Worm (Caenorhabditis elegans) whole organism, midembryonic: ENCODE results near the gene nhr-98.

Source experiments
- T22C8.4 ChIP-seq: fragments of 200-800 bp; sonication (Bioruptor generic); IDR thresholded peaks from 2 replicates; pipeline ENCODE4 v1.3.6; 2022; ENCODE audit warnings: missing genetic modification characterization, missing compliant biosample characterization
- cog-1 ChIP-seq: sonication (generic microtip); optimal IDR thresholded peaks from 2 replicates; lab custom pipeline; 2016; ENCODE audit warnings: missing genetic modification characterization, missing compliant biosample characterization
- flt-1 ChIP-seq: fragments of 200-800 bp; sonication (Bioruptor generic); IDR thresholded peaks from 2 replicates; pipeline ENCODE4 v1.3.6; 2022; ENCODE audit warnings: missing genetic modification characterization, missing compliant biosample characterization
- klf-2 ChIP-seq: fragments of 200-800 bp; sonication (Bioruptor generic); conservative IDR thresholded peaks from 2 replicates; pipeline ENCODE4 v1.3.6; 2022; ENCODE audit warnings: missing genetic modification reagents, missing genetic modification characterization, missing compliant biosample characterization
- med-1 ChIP-seq: sonication (generic microtip); optimal IDR thresholded peaks from 2 replicates; lab custom pipeline; 2017; ENCODE audit warnings: missing genetic modification characterization, mild to moderate bottlenecking, missing compliant biosample characterization, antibody characterized with exemption, missing genetic modification reagents; ENCODE audit not compliant: insufficient read depth
- ref-1 ChIP-seq: fragments of 200-800 bp; sonication (Bioruptor generic); conservative IDR thresholded peaks from 2 replicates; pipeline ENCODE4 v1.3.6; 2022; ENCODE audit warnings: missing genetic modification reagents, missing genetic modification characterization, missing compliant biosample characterization
- tab-1 ChIP-seq: fragments of 200-800 bp; sonication (Bioruptor generic); IDR thresholded peaks from 2 replicates; pipeline ENCODE4 v1.3.6; 2022; ENCODE audit warnings: missing genetic modification characterization, missing compliant biosample characterization
- ztf-23 ChIP-seq: fragments of 200-800 bp; sonication (Bioruptor generic); IDR thresholded peaks from 2 replicates; pipeline ENCODE4 v1.3.6; 2022; ENCODE audit warnings: missing genetic modification reagents, missing genetic modification characterization, missing compliant biosample characterization
- ztf-29 ChIP-seq: fragments of 200-800 bp; sonication (Bioruptor generic); IDR thresholded peaks from 2 replicates; pipeline ENCODE4 v1.3.6; 2022; ENCODE audit warnings: missing genetic modification reagents, missing genetic modification characterization, missing compliant biosample characterization

nhr-98 gene

ce11 chrV:449685-450084 is 4.0 kb upstream of the nhr-98 start, which contains the start of gene M02H5.8:
Gene M02H5.8 (plus strand): TSS chrV:449981.
- TF ChIP-seq tab-1 (GFP tag; lab: Robert Waterston, UW) (no peak), ztf-23 (GFP tag; lab: Robert Waterston, UW) (no peak), ztf-29 (GFP tag; lab: Robert Waterston, UW) (no peak), cog-1 (tag; lab: Kevin White, UChicago) (no peak), med-1 (GFP tag; lab: Kevin White, UChicago) (no peak), ref-1 (GFP tag; lab: Robert Waterston, UW) (no peak), flt-1 (GFP tag; lab: Robert Waterston, UW) (no peak), T22C8.4 (GFP tag; lab: Robert Waterston, UW) (no peak), klf-2 (no peak)

- TF ChIP-seq tab-1 (GFP tag; lab: Robert Waterston, UW) = no peak
- no peak for TF ChIP-seq flt-1 (GFP tag; lab: Robert Waterston, UW)
- TF ChIP-seq ref-1 (GFP tag; lab: Robert Waterston, UW) = no peak
- TF ChIP-seq cog-1 (tag; lab: Kevin White, UChicago) = no peak
- TF ChIP-seq ztf-23 (GFP tag; lab: Robert Waterston, UW) = no peak
- no peak for TF ChIP-seq T22C8.4 (GFP tag; lab: Robert Waterston, UW)
- TF ChIP-seq ztf-29 (GFP tag; lab: Robert Waterston, UW) = no peak
- TF ChIP-seq klf-2 = no peak
- TF ChIP-seq med-1 (GFP tag; lab: Kevin White, UChicago) = no peak
Observed at ce11 chrV:450757-451501, 2.7 kb upstream of the nhr-98 start, which contains the start of gene nhr-123. Gene nhr-123 (plus strand): TSS chrV:451451.

- TF ChIP-seq ref-1 (GFP tag; lab: Robert Waterston, UW) (no peak), tab-1 (GFP tag; lab: Robert Waterston, UW) (no peak), klf-2 (no peak)
Observed at ce11 chrV:457839-458238, 4.2 kb downstream of the nhr-98 start.

- TF ChIP-seq T22C8.4 (GFP tag; lab: Robert Waterston, UW) (no peak), klf-2 (no peak), ztf-29 (GFP tag; lab: Robert Waterston, UW) (no peak), med-1 (GFP tag; lab: Kevin White, UChicago) (no peak), tab-1 (GFP tag; lab: Robert Waterston, UW) (no peak), flt-1 (GFP tag; lab: Robert Waterston, UW) (no peak)
Observed at ce11 chrV:459464-459863, 5.8 kb downstream of the nhr-98 start, which contains the start of gene nhr-203. Gene nhr-203 (plus strand): TSS chrV:459795.

ce11 chrV:462263-462662 is 8.6 kb downstream of the nhr-98 start, which contains the start of gene nhr-202:
Gene nhr-202 (plus strand): TSS chrV:462588.
- TF ChIP-seq med-1 (GFP tag; lab: Kevin White, UChicago) (no peak), ztf-29 (GFP tag; lab: Robert Waterston, UW) (no peak), T22C8.4 (GFP tag; lab: Robert Waterston, UW) (no peak), ref-1 (GFP tag; lab: Robert Waterston, UW) (no peak), ztf-23 (GFP tag; lab: Robert Waterston, UW) (no peak), flt-1 (GFP tag; lab: Robert Waterston, UW) (no peak), tab-1 (GFP tag; lab: Robert Waterston, UW) (no peak), klf-2 (no peak), cog-1 (tag; lab: Kevin White, UChicago) (no peak)

- TF ChIP-seq flt-1 (GFP tag; lab: Robert Waterston, UW) (no peak), klf-2 (no peak), med-1 (GFP tag; lab: Kevin White, UChicago) (no peak), T22C8.4 (GFP tag; lab: Robert Waterston, UW) (no peak), tab-1 (GFP tag; lab: Robert Waterston, UW) (no peak), cog-1 (tag; lab: Kevin White, UChicago) (no peak), ztf-23 (GFP tag; lab: Robert Waterston, UW) (no peak), ref-1 (GFP tag; lab: Robert Waterston, UW) (no peak), ztf-29 (GFP tag; lab: Robert Waterston, UW) (no peak)
Observed at ce11 chrV:464800-465199, 11.1 kb downstream of the nhr-98 start, which contains the start of gene nhr-201. Gene nhr-201 (plus strand): TSS chrV:464828.

ce11 chrV:465355-465754 is 11.7 kb downstream of the nhr-98 start:
- TF ChIP-seq flt-1 (GFP tag; lab: Robert Waterston, UW) (no peak), ztf-23 (GFP tag; lab: Robert Waterston, UW) (no peak), T22C8.4 (GFP tag; lab: Robert Waterston, UW) (no peak), klf-2 (no peak), tab-1 (GFP tag; lab: Robert Waterston, UW) (no peak), ref-1 (GFP tag; lab: Robert Waterston, UW) (no peak), ztf-29 (GFP tag; lab: Robert Waterston, UW) (no peak), cog-1 (tag; lab: Kevin White, UChicago) (no peak), med-1 (GFP tag; lab: Kevin White, UChicago) (no peak)

ce11 chrV:467507-467906 is 13.8 kb downstream of the nhr-98 start:
- no peak for TF ChIP-seq klf-2
- TF ChIP-seq T22C8.4 (GFP tag; lab: Robert Waterston, UW) = no peak
- TF ChIP-seq med-1 (GFP tag; lab: Kevin White, UChicago) = no peak
- no peak for TF ChIP-seq ref-1 (GFP tag; lab: Robert Waterston, UW)
- no peak for TF ChIP-seq flt-1 (GFP tag; lab: Robert Waterston, UW)
- TF ChIP-seq tab-1 (GFP tag; lab: Robert Waterston, UW) = no peak

ce11 chrV:468460-468859 is 14.8 kb downstream of the nhr-98 start, which contains the start of gene srbc-57:
Gene srbc-57 (minus strand): TSS chrV:468560.
- TF ChIP-seq T22C8.4 (GFP tag; lab: Robert Waterston, UW) (no peak), ztf-23 (GFP tag; lab: Robert Waterston, UW) (no peak), klf-2 (no peak), ref-1 (GFP tag; lab: Robert Waterston, UW) (no peak), ztf-29 (GFP tag; lab: Robert Waterston, UW) (no peak), med-1 (GFP tag; lab: Kevin White, UChicago) (no peak), cog-1 (tag; lab: Kevin White, UChicago) (no peak), tab-1 (GFP tag; lab: Robert Waterston, UW) (no peak), flt-1 (GFP tag; lab: Robert Waterston, UW) (no peak)
